Fruit fly (Drosophila melanogaster) whole organism, embryonic: ENCODE measurements around the gene CG6409.

ENCODE experiments used
- Atf-2 ChIP-seq: fragments of 200-800 bp; sonication (Bioruptor generic); optimal IDR thresholded peaks from 2 replicates; lab custom pipeline; 2016; ENCODE audit warnings: missing biosample characterization, missing genetic modification characterization
- Blimp-1 ChIP-seq: fragments of 200-800 bp; sonication (Bioruptor generic); optimal IDR thresholded peaks from 3 replicates; lab custom pipeline; 2018; ENCODE audit warnings: missing biosample characterization, missing genetic modification characterization, mild to moderate bottlenecking, moderate library complexity, missing genetic modification reagents
- CG10147 ChIP-seq: fragments of 200-800 bp; sonication (Bioruptor generic); optimal IDR thresholded peaks from 2 replicates; lab custom pipeline; 2019; ENCODE audit warnings: missing biosample characterization, mild to moderate bottlenecking, missing genetic modification characterization, moderate library complexity
- CG10267 ChIP-seq: fragments of 200-800 bp; sonication (Bioruptor generic); optimal IDR thresholded peaks from 2 replicates; lab custom pipeline; 2018; ENCODE audit warnings: missing biosample characterization, mild to moderate bottlenecking, missing genetic modification characterization, moderate library complexity
- CG12219 ChIP-seq: fragments of 200-800 bp; sonication (Bioruptor generic); optimal IDR thresholded peaks from 3 replicates; lab custom pipeline; 2018; ENCODE audit warnings: missing biosample characterization, mild to moderate bottlenecking, missing genetic modification characterization
- CG12942 ChIP-seq: fragments of 200-800 bp; sonication (Bioruptor generic); optimal IDR thresholded peaks from 3 replicates; lab custom pipeline; 2016; ENCODE audit warnings: missing biosample characterization, missing genetic modification characterization
- CG13123 ChIP-seq: fragments of 200-800 bp; sonication (Bioruptor generic); optimal IDR thresholded peaks from 2 replicates; lab custom pipeline; 2016; ENCODE audit warnings: missing biosample characterization, missing genetic modification characterization
- CG13424 ChIP-seq: fragments of 200-800 bp; sonication (Bioruptor generic); optimal IDR thresholded peaks from 2 replicates; lab custom pipeline; 2019; ENCODE audit warnings: missing biosample characterization, mild to moderate bottlenecking, missing genetic modification characterization, moderate library complexity
- CG14014 ChIP-seq: fragments of 200-800 bp; sonication (Bioruptor generic); IDR thresholded peaks from 2 replicates; pipeline ENCODE4 v1.3.6; 2022; ENCODE audit warnings: missing biosample characterization, missing genetic modification characterization
- CG1602 ChIP-seq: fragments of 200-800 bp; sonication (Bioruptor generic); optimal IDR thresholded peaks from 3 replicates; lab custom pipeline; 2016; ENCODE audit warnings: missing biosample characterization, missing genetic modification characterization
- CG17359 ChIP-seq: fragments of 200-800 bp; sonication (Bioruptor generic); optimal IDR thresholded peaks from 3 replicates; lab custom pipeline; 2018; ENCODE audit warnings: missing biosample characterization, mild to moderate bottlenecking, missing genetic modification characterization, moderate library complexity
- CG18619 ChIP-seq: fragments of 200-800 bp; sonication (Bioruptor generic); optimal IDR thresholded peaks from 3 replicates; lab custom pipeline; 2017; ENCODE audit warnings: missing biosample characterization, mild to moderate bottlenecking, missing genetic modification characterization
- CG2116 ChIP-seq: fragments of 200-800 bp; sonication (Bioruptor generic); optimal IDR thresholded peaks from 3 replicates; lab custom pipeline; 2018; ENCODE audit warnings: missing biosample characterization, mild to moderate bottlenecking, missing genetic modification characterization
- CG2202 ChIP-seq: fragments of 200-800 bp; sonication (Bioruptor generic); optimal IDR thresholded peaks from 2 replicates; lab custom pipeline; 2018; ENCODE audit warnings: missing biosample characterization, mild to moderate bottlenecking, missing genetic modification characterization
- CG3838 ChIP-seq: fragments of 200-800 bp; sonication (Bioruptor generic); optimal IDR thresholded peaks from 3 replicates; lab custom pipeline; 2016; ENCODE audit warnings: missing biosample characterization, missing genetic modification characterization
- CG43689 ChIP-seq: fragments of 200-800 bp; sonication (Bioruptor generic); IDR thresholded peaks from 2 replicates; pipeline ENCODE4 v1.3.6; 2022; ENCODE audit warnings: missing biosample characterization, missing genetic modification characterization
- CG5953 ChIP-seq: fragments of 200-800 bp; sonication (Bioruptor generic); IDR thresholded peaks from 2 replicates; pipeline ENCODE4 v1.3.6; 2022; ENCODE audit warnings: missing biosample characterization, missing genetic modification characterization
- CG7928 ChIP-seq: fragments of 200-800 bp; sonication (Bioruptor generic); optimal IDR thresholded peaks from 2 replicates; lab custom pipeline; 2017; ENCODE audit warnings: missing biosample characterization, mild to moderate bottlenecking, missing genetic modification characterization
- CG7987 ChIP-seq: fragments of 200-800 bp; sonication (Bioruptor generic); optimal IDR thresholded peaks from 2 replicates; lab custom pipeline; 2018; ENCODE audit warnings: missing biosample characterization, mild to moderate bottlenecking, missing genetic modification characterization, moderate library complexity
- CG9437 ChIP-seq: fragments of 200-800 bp; sonication (Bioruptor generic); optimal IDR thresholded peaks from 2 replicates; lab custom pipeline; 2018; ENCODE audit warnings: missing biosample characterization, mild to moderate bottlenecking, missing genetic modification characterization
- Dbx ChIP-seq: fragments of 200-800 bp; sonication (Bioruptor generic); IDR thresholded peaks from 3 replicates; pipeline ENCODE4 v1.3.6; 2022; ENCODE audit warnings: missing biosample characterization, missing genetic modification characterization
- Doc3 ChIP-seq: fragments of 200-800 bp; sonication (Bioruptor generic); IDR thresholded peaks from 3 replicates; pipeline ENCODE4 v1.3.6; 2022; ENCODE audit warnings: missing biosample characterization, missing genetic modification characterization; ENCODE audit not compliant: partially characterized antibody
- Dref ChIP-seq: fragments of 200-800 bp; sonication (Bioruptor generic); IDR thresholded peaks from 2 replicates; pipeline ENCODE4 v1.3.6; 2022; ENCODE audit warnings: missing biosample characterization, missing genetic modification characterization
- HLH54F ChIP-seq: fragments of 200-800 bp; sonication (Bioruptor generic); optimal IDR thresholded peaks from 3 replicates; lab custom pipeline; 2016; ENCODE audit warnings: missing biosample characterization, missing genetic modification characterization
- Hr78 ChIP-seq, 2 experiments: fragments of 200-800 bp in 1 of 2; fragments of >200 bp in 1 of 2; sonication (Bioruptor generic) in 1 of 2; optimal IDR thresholded peaks; 2 replicates each; lab custom pipeline; 2017 to 2019; ENCODE audit warnings: missing biosample characterization in 2 of 2, missing genetic modification characterization in 2 of 2, mild to moderate bottlenecking in 1 of 2, moderate library complexity in 1 of 2
- Mes4 ChIP-seq: fragments of 200-800 bp; sonication (Bioruptor generic); optimal IDR thresholded peaks from 2 replicates; lab custom pipeline; 2016; ENCODE audit warnings: missing biosample characterization, missing genetic modification characterization
- Six4 ChIP-seq: fragments of 200-800 bp; sonication (Bioruptor generic); optimal IDR thresholded peaks from 2 replicates; lab custom pipeline; 2016; ENCODE audit warnings: missing biosample characterization, missing genetic modification characterization
- Sox100B ChIP-seq: fragments of 200-800 bp; sonication (Bioruptor generic); optimal IDR thresholded peaks from 3 replicates; lab custom pipeline; 2018; ENCODE audit warnings: missing biosample characterization, mild to moderate bottlenecking, missing genetic modification characterization
- Sry-β ChIP-seq: fragments of 200-800 bp; sonication (Bioruptor generic); optimal IDR thresholded peaks from 2 replicates; lab custom pipeline; 2018; ENCODE audit warnings: missing biosample characterization, mild to moderate bottlenecking, missing genetic modification characterization, moderate library complexity
- Ssrp ChIP-seq: fragments of 200-800 bp; sonication (Bioruptor generic); optimal IDR thresholded peaks from 2 replicates; lab custom pipeline; 2018; ENCODE audit warnings: missing biosample characterization, mild to moderate bottlenecking, missing genetic modification characterization, moderate library complexity
- Stat92E ChIP-seq, 3 experiments: fragments of >200 bp in 2 of 3; fragments of 200-800 bp in 1 of 3; sonication (Bioruptor generic) in 1 of 3; optimal IDR thresholded peaks; 2 replicates each; lab custom pipeline; 2017 to 2019; ENCODE audit warnings: missing biosample characterization in 3 of 3, missing genetic modification characterization in 3 of 3, mild to moderate bottlenecking in 1 of 3, moderate library complexity in 1 of 3
- TFAM ChIP-seq: fragments of 200-800 bp; sonication (Bioruptor generic); optimal IDR thresholded peaks from 2 replicates; lab custom pipeline; 2017; ENCODE audit warnings: missing biosample characterization, missing genetic modification characterization, inconsistent platforms
- Xrp1 ChIP-seq: fragments of 200-800 bp; sonication (Bioruptor generic); IDR thresholded peaks from 2 replicates; pipeline ENCODE4 v1.3.6; 2022; ENCODE audit warnings: missing biosample characterization, missing genetic modification characterization
- bsh ChIP-seq, 2 experiments: fragments of 200-800 bp; sonication (Bioruptor generic); optimal IDR thresholded peaks; 2 replicates each; lab custom pipeline; 2017 to 2018; ENCODE audit warnings: mild to moderate bottlenecking in 2 of 2, missing biosample characterization in 2 of 2, missing genetic modification characterization in 2 of 2, moderate library complexity in 1 of 2
- crol ChIP-seq: fragments of 200-800 bp; sonication (Bioruptor generic); IDR thresholded peaks from 2 replicates; pipeline ENCODE4 v1.3.6; 2022; ENCODE audit warnings: missing biosample characterization, missing genetic modification characterization
- fd3F ChIP-seq: fragments of 200-800 bp; sonication (Bioruptor generic); optimal IDR thresholded peaks from 2 replicates; lab custom pipeline; 2018; ENCODE audit warnings: missing biosample characterization, mild to moderate bottlenecking, missing genetic modification characterization, moderate library complexity
- gem ChIP-seq: fragments of 200-800 bp; sonication (Bioruptor generic); optimal IDR thresholded peaks from 2 replicates; lab custom pipeline; 2019; ENCODE audit warnings: missing biosample characterization, mild to moderate bottlenecking, missing genetic modification characterization, moderate library complexity
- h ChIP-seq: fragments of >200 bp; optimal IDR thresholded peaks from 2 replicates; lab custom pipeline; 2017
- inv ChIP-seq: fragments of 200-800 bp; sonication (Bioruptor generic); IDR thresholded peaks from 2 replicates; pipeline ENCODE4 v1.3.6; 2022; ENCODE audit warnings: missing biosample characterization, missing genetic modification characterization; ENCODE audit not compliant: partially characterized antibody
- nmo ChIP-seq: fragments of 200-800 bp; sonication (Bioruptor generic); optimal IDR thresholded peaks from 2 replicates; lab custom pipeline; 2018; ENCODE audit warnings: missing biosample characterization, mild to moderate bottlenecking, missing genetic modification characterization, moderate library complexity
- peb ChIP-seq: fragments of 200-800 bp; sonication (Bioruptor generic); IDR thresholded peaks from 2 replicates; pipeline ENCODE4 v1.3.6; 2022; ENCODE audit warnings: missing biosample characterization, missing genetic modification characterization
- salm ChIP-seq: fragments of 200-800 bp; sonication (Bioruptor generic); optimal IDR thresholded peaks from 2 replicates; lab custom pipeline; 2018; ENCODE audit warnings: missing biosample characterization, mild to moderate bottlenecking, missing genetic modification characterization
- scrt ChIP-seq: fragments of 200-800 bp; sonication (Bioruptor generic); optimal IDR thresholded peaks from 2 replicates; lab custom pipeline; 2018; ENCODE audit warnings: missing biosample characterization, mild to moderate bottlenecking, missing genetic modification characterization, moderate library complexity
- so ChIP-seq: fragments of 200-800 bp; sonication (Bioruptor generic); IDR thresholded peaks from 3 replicates; pipeline ENCODE4 v1.3.6; 2022; ENCODE audit warnings: missing biosample characterization, missing genetic modification characterization
- sqz ChIP-seq: fragments of 200-800 bp; sonication (Bioruptor generic); optimal IDR thresholded peaks from 3 replicates; lab custom pipeline; 2018; ENCODE audit warnings: missing biosample characterization, mild to moderate bottlenecking, missing genetic modification characterization
- tgo ChIP-seq: fragments of 200-800 bp; sonication (Bioruptor generic); IDR thresholded peaks from 3 replicates; pipeline ENCODE4 v1.3.6; 2022; ENCODE audit warnings: missing biosample characterization, missing genetic modification characterization
- tio ChIP-seq: fragments of 200-800 bp; sonication (Bioruptor generic); optimal IDR thresholded peaks from 2 replicates; lab custom pipeline; 2017; ENCODE audit warnings: missing biosample characterization, missing genetic modification characterization, inconsistent platforms
- twi ChIP-seq: fragments of 200-800 bp; optimal IDR thresholded peaks from 2 replicates; lab custom pipeline; 2019; ENCODE audit warnings: missing biosample characterization, mild to moderate bottlenecking, missing genetic modification characterization, moderate library complexity
- usp ChIP-seq: fragments of >200 bp; optimal IDR thresholded peaks from 2 replicates; lab custom pipeline; 2017; ENCODE audit warnings: missing biosample characterization, missing genetic modification characterization
- vvl ChIP-seq: fragments of 200-800 bp; sonication (Bioruptor generic); IDR thresholded peaks from 2 replicates; pipeline ENCODE4 v1.3.6; 2022; ENCODE audit warnings: missing biosample characterization, missing genetic modification characterization
- zen ChIP-seq: fragments of 200-800 bp; sonication (Bioruptor generic); optimal IDR thresholded peaks from 3 replicates; lab custom pipeline; 2018; ENCODE audit warnings: missing biosample characterization, mild to moderate bottlenecking, missing genetic modification characterization, moderate library complexity
- zfh1 ChIP-seq: fragments of 200-800 bp; sonication (Bioruptor generic); IDR thresholded peaks from 3 replicates; pipeline ENCODE4 v1.3.6; 2022; ENCODE audit warnings: missing biosample characterization, missing genetic modification characterization

The CG6409 gene

DNA sequence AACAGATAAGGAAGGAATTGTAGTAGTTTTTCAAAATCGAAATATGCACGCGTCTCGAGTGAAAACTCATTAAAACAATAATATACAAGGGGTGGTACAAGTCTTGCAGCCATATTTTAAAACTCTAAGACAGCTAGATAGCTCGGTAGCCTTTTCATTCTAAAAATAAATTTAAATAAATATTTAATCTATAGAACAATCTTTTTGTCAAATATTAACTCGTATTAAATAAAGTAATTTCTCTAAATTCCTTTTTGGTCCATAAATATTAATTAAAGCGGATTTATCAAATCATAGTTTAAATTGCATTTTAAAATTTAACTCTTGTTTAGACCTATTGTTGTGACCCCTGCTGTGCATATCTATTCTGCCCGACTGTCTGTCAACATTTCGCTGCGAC lies 38.9 kb downstream of the CG6409 start (continued):
- peak; percentile 53; the same call in 1 of the 3 replicates for TF ChIP-seq zfh1 (GFP tag; lab: Robert Waterston, UW)
- no peak for TF ChIP-seq peb (GFP tag; lab: Robert Waterston, UW)
- TF ChIP-seq Hr78 (GFP tag; optimal IDR thresholded peaks at IDR 0.05; lab: Kevin White, UChicago) = peak in 1 of 2 experiments; percentile 18
- TF ChIP-seq CG3838 (GFP tag; lab: Kevin White, UChicago) = no peak
- peak; percentile 38 for TF ChIP-seq CG2116 (GFP tag; lab: Kevin White, UChicago)
- peak; percentile 36 for TF ChIP-seq CG1602
- peak; percentile 81 for TF ChIP-seq CG10267
- TF ChIP-seq Sox100B = peak; percentile 82
- TF ChIP-seq bsh (GFP tag; optimal IDR thresholded peaks at IDR 0.05; lab: Kevin White, UChicago) = peak in 1 of 2 experiments; percentile 77
- TF ChIP-seq vvl (GFP tag; lab: Robert Waterston, UW) = peak; percentile 41; the same call in 1 of the 2 replicates
- peak; percentile 63; the same call in 1 of the 2 replicates for TF ChIP-seq Xrp1 (GFP tag; lab: Robert Waterston, UW)
- no peak for TF ChIP-seq CG14014 (GFP tag; lab: Robert Waterston, UW)
- TF ChIP-seq Dbx (GFP tag; lab: Robert Waterston, UW) = no peak
- TF ChIP-seq so (GFP tag; lab: Robert Waterston, UW) = 0 out of 3 replicates have a peak, but pooled peaks have one; percentile 45
- TF ChIP-seq tio (GFP tag; lab: Kevin White, UChicago) = peak; percentile 37
- peak; percentile 64 for TF ChIP-seq CG9437 (GFP tag; lab: Kevin White, UChicago)
- peak; percentile 48 for TF ChIP-seq CG2202
- TF ChIP-seq twi (tag; lab: Kevin White, UChicago) = peak; percentile 56
- TF ChIP-seq scrt = peak; percentile 39
- TF ChIP-seq CG13123 (GFP tag; lab: Kevin White, UChicago) = no peak
- TF ChIP-seq sqz (GFP tag; lab: Kevin White, UChicago) = peak; percentile 50
- TF ChIP-seq salm = peak; percentile 15
- no peak for TF ChIP-seq CG7987 (GFP tag; lab: Kevin White, UChicago)
- TF ChIP-seq CG5953 = no peak
- peak; percentile 43 for TF ChIP-seq CG18619 (GFP tag; lab: Kevin White, UChicago)
- no peak for TF ChIP-seq crol (GFP tag; lab: Robert Waterston, UW)
- peak; percentile 9 for TF ChIP-seq CG10147 (GFP tag; lab: Kevin White, UChicago)
- peak; percentile 41 for TF ChIP-seq CG12219
- peak; percentile 17 for TF ChIP-seq Six4 (GFP tag; lab: Kevin White, UChicago)
- TF ChIP-seq Ssrp (tag; lab: Kevin White, UChicago) = peak; percentile 76
- TF ChIP-seq Blimp-1 (GFP tag; lab: Kevin White, UChicago) = peak; percentile 69
- no peak for TF ChIP-seq inv (GFP tag; lab: Robert Waterston, UW)
- TF ChIP-seq zen (tag; lab: Kevin White, UChicago) = peak; percentile 35
- TF ChIP-seq CG17359 (tag; lab: Kevin White, UChicago) = peak; percentile 62
- TF ChIP-seq Atf-2 (GFP tag; lab: Kevin White, UChicago) = no peak
- peak; percentile 79 for TF ChIP-seq gem (tag; lab: Kevin White, UChicago)
- TF ChIP-seq usp (GFP tag; lab: Kevin White, UChicago) = no peak
- no peak for TF ChIP-seq Doc3 (GFP tag; lab: Robert Waterston, UW)
- peak; percentile 79 for TF ChIP-seq nmo
- TF ChIP-seq CG13424 (tag; lab: Kevin White, UChicago) = peak; percentile 72

DNA sequence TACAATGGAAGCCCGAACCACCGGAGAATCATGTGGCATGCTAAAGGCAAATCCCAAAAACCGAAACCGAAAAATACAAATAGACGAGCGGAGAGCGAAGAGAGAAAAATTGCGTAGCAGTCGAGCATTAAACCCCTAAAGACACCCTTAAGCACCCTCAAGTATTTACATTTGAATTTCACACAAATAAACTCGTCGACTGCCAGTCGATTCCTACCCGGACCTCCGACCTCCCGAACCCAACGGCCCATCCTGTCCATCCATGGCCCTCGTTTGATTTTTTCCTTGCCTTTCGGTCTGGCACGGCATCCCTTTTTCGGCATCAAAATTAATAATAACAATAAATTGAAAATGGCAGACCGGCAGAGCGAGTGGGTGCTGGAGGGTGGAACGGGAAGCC lies 39.4 kb downstream of the CG6409 start:
- no peak for TF ChIP-seq CG12942
- no peak for TF ChIP-seq Sry-β (GFP tag; lab: Kevin White, UChicago)
- TF ChIP-seq Dref (GFP tag; lab: Robert Waterston, UW) = no peak
- TF ChIP-seq fd3F (GFP tag; lab: Kevin White, UChicago) = no peak
- no peak for TF ChIP-seq Stat92E (GFP tag; optimal IDR thresholded peaks at IDR 0.05; lab: Kevin White, UChicago)
- no peak for TF ChIP-seq tgo
- TF ChIP-seq Mes4 (GFP tag; lab: Kevin White, UChicago) = no peak
- TF ChIP-seq CG43689 = no peak
- no peak for TF ChIP-seq HLH54F
- TF ChIP-seq TFAM (GFP tag; lab: Kevin White, UChicago) = no peak
- no peak for TF ChIP-seq CG7928 (GFP tag; lab: Kevin White, UChicago)
- TF ChIP-seq h (lab: Kevin White, UChicago) = no peak
